Worm (Caenorhabditis elegans) whole organism, mixed stage, embryonic: ENCODE data around the gene T02C5.1.

ENCODE experiments used
- M03D4.4 ChIP-seq: sonication (generic microtip); optimal IDR thresholded peaks from 2 replicates; lab custom pipeline; 2017; ENCODE audit warnings: mild to moderate bottlenecking, missing genetic modification characterization, missing compliant biosample characterization
- bed-3 ChIP-seq: fragments of 200-800 bp; sonication (Bioruptor generic); optimal IDR thresholded peaks from 3 replicates; lab custom pipeline; 2018; ENCODE audit warnings: mild to moderate bottlenecking, missing genetic modification characterization, moderate library complexity, missing compliant biosample characterization
- blmp-1 ChIP-seq: fragments of 150-350 bp; optimal IDR thresholded peaks from 2 replicates; lab custom pipeline; 2014; ENCODE audit warnings: missing biosample characterization, missing genetic modification characterization
- ceh-39 ChIP-seq: fragments of 150-350 bp; optimal IDR thresholded peaks from 2 replicates; lab custom pipeline; 2014; ENCODE audit warnings: missing biosample characterization, missing genetic modification characterization
- ceh-43 ChIP-seq: fragments of 200-800 bp; sonication (Bioruptor generic); optimal IDR thresholded peaks from 2 replicates; lab custom pipeline; 2018; ENCODE audit warnings: mild to moderate bottlenecking, missing genetic modification characterization, moderate library complexity, missing compliant biosample characterization
- ceh-83 ChIP-seq: fragments of 200-800 bp; sonication (Bioruptor generic); optimal IDR thresholded peaks from 2 replicates; lab custom pipeline; 2018; ENCODE audit warnings: mild to moderate bottlenecking, missing genetic modification characterization, missing compliant biosample characterization
- ces-1 ChIP-seq: fragments of 150-350 bp; optimal IDR thresholded peaks from 2 replicates; lab custom pipeline; 2014; ENCODE audit warnings: missing biosample characterization, missing genetic modification reagents, missing genetic modification characterization
- cnd-1 ChIP-seq: fragments of 200-800 bp; sonication (Bioruptor generic); optimal IDR thresholded peaks from 2 replicates; lab custom pipeline; 2018; ENCODE audit warnings: mild to moderate bottlenecking, missing genetic modification characterization, missing compliant biosample characterization
- drap-1 ChIP-seq: fragments of 200-800 bp; sonication (Bioruptor generic); optimal IDR thresholded peaks from 3 replicates; lab custom pipeline; 2018; ENCODE audit warnings: mild to moderate bottlenecking, missing genetic modification characterization, missing compliant biosample characterization
- elt-1 ChIP-seq: sonication (generic microtip); optimal IDR thresholded peaks from 2 replicates; lab custom pipeline; 2017; ENCODE audit warnings: missing genetic modification characterization, mild to moderate bottlenecking, missing compliant biosample characterization, antibody characterized with exemption, moderate library complexity, borderline replicate concordance; ENCODE audit not compliant: insufficient read depth
- flh-1 ChIP-seq: fragments of 200-800 bp; sonication (Bioruptor generic); optimal IDR thresholded peaks from 2 replicates; lab custom pipeline; 2018; ENCODE audit warnings: mild to moderate bottlenecking, missing genetic modification characterization, moderate library complexity, missing compliant biosample characterization
- ham-2 ChIP-seq: fragments of 200-800 bp; sonication (Bioruptor generic); optimal IDR thresholded peaks from 2 replicates; lab custom pipeline; 2018; ENCODE audit warnings: mild to moderate bottlenecking, missing genetic modification characterization, missing compliant biosample characterization
- hlh-1 ChIP-seq: fragments of 150-350 bp; optimal IDR thresholded peaks from 2 replicates; lab custom pipeline; 2014; ENCODE audit warnings: missing biosample characterization, missing genetic modification reagents, missing genetic modification characterization
- lin-13 ChIP-seq: fragments of 150-350 bp; optimal IDR thresholded peaks from 2 replicates; lab custom pipeline; 2014; ENCODE audit warnings: missing biosample characterization, missing genetic modification characterization
- lin-32 ChIP-seq: fragments of 200-800 bp; sonication (Bioruptor generic); optimal IDR thresholded peaks from 2 replicates; lab custom pipeline; 2018; ENCODE audit warnings: mild to moderate bottlenecking, missing genetic modification characterization, missing compliant biosample characterization
- lsy-2 ChIP-seq: fragments of 150-350 bp; optimal IDR thresholded peaks from 2 replicates; lab custom pipeline; 2014; ENCODE audit warnings: missing biosample characterization, missing genetic modification characterization
- mab-5 ChIP-seq: fragments of 150-350 bp; optimal IDR thresholded peaks from 2 replicates; lab custom pipeline; 2014; ENCODE audit warnings: missing biosample characterization, missing genetic modification characterization
- mep-1 ChIP-seq: fragments of 150-350 bp; optimal IDR thresholded peaks from 2 replicates; lab custom pipeline; 2017; ENCODE audit warnings: missing biosample characterization, missing genetic modification reagents, missing genetic modification characterization, inconsistent platforms
- mls-2 ChIP-seq: sonication (generic microtip); optimal IDR thresholded peaks from 2 replicates; lab custom pipeline; 2016; ENCODE audit warnings: mild to moderate bottlenecking, missing genetic modification characterization, moderate library complexity, missing compliant biosample characterization
- nhr-12 ChIP-seq: fragments of 150-350 bp; optimal IDR thresholded peaks from 2 replicates; lab custom pipeline; 2014; ENCODE audit warnings: missing biosample characterization, missing genetic modification characterization
- nhr-2 ChIP-seq: fragments of 150-350 bp; optimal IDR thresholded peaks from 2 replicates; lab custom pipeline; 2014; ENCODE audit warnings: missing biosample characterization, missing genetic modification characterization
- nhr-237 ChIP-seq: fragments of 150-350 bp; optimal IDR thresholded peaks from 2 replicates; lab custom pipeline; 2014; ENCODE audit warnings: missing biosample characterization, missing genetic modification characterization
- nhr-28 ChIP-seq: fragments of 150-350 bp; optimal IDR thresholded peaks from 2 replicates; lab custom pipeline; 2014; ENCODE audit warnings: missing biosample characterization, missing genetic modification characterization
- pha-4 ChIP-seq: fragments of 150-350 bp; optimal IDR thresholded peaks from 2 replicates; lab custom pipeline; 2018; ENCODE audit warnings: missing biosample characterization, missing genetic modification reagents, missing genetic modification characterization
- sem-2 ChIP-seq: fragments of 200-800 bp; sonication (Bioruptor generic); optimal IDR thresholded peaks from 2 replicates; lab custom pipeline; 2018; ENCODE audit warnings: mild to moderate bottlenecking, missing genetic modification characterization, missing compliant biosample characterization
- snpc-4 ChIP-seq: fragments of 150-350 bp; optimal IDR thresholded peaks from 2 replicates; lab custom pipeline; 2014; ENCODE audit warnings: missing biosample characterization, missing genetic modification characterization
- unc-120 ChIP-seq: sonication (generic microtip); optimal IDR thresholded peaks from 2 replicates; lab custom pipeline; 2017; ENCODE audit warnings: missing genetic modification characterization, missing compliant biosample characterization; ENCODE audit not compliant: poor library complexity, severe bottlenecking
- unc-62 ChIP-seq: fragments of 150-350 bp; optimal IDR thresholded peaks from 2 replicates; lab custom pipeline; 2014; ENCODE audit warnings: missing biosample characterization, missing genetic modification reagents, missing genetic modification characterization
- zip-8 ChIP-seq: fragments of 150-350 bp; optimal IDR thresholded peaks from 2 replicates; lab custom pipeline; 2014; ENCODE audit warnings: missing biosample characterization, missing genetic modification characterization
- ztf-11 ChIP-seq: fragments of 150-350 bp; optimal IDR thresholded peaks from 2 replicates; lab custom pipeline; 2014; ENCODE audit warnings: missing biosample characterization, missing genetic modification characterization

T02C5.1 gene

DNA sequence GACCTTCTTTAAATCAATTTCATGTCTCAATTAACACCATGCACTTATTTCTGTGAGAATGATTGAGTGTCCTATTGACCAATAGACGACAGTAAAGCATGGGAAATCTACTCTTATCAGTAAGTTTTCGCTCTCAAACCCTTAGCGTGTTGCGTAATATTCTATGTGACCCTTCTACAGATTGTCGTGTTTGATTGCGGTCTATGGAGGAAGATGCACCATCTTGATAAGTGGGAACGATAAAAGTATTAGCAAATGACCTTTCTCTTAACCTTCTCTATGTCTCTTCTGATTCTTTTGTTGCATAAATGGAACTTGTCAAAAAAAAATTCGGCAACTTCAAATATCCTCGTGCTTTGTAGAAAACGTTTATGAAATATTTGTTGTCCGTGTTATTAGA, 9.2 kb downstream of the T02C5.1 start:
- peak; percentile 31 for TF ChIP-seq ham-2 (GFP tag; lab: Kevin White, UChicago)
- TF ChIP-seq bed-3 (GFP tag; lab: Kevin White, UChicago), result no peak
- TF ChIP-seq nhr-12, result no peak
- TF ChIP-seq zip-8 (tag; lab: Kevin White, UChicago), result peak; percentile 66
- TF ChIP-seq mls-2, result no peak
- no peak for TF ChIP-seq mab-5 (tag; lab: Kevin White, UChicago)
- TF ChIP-seq elt-1 (tag; lab: Kevin White, UChicago), result peak; percentile 96
- TF ChIP-seq ces-1 (GFP tag; lab: Kevin White, UChicago), result no peak
- TF ChIP-seq lsy-2 (tag; lab: Kevin White, UChicago), result no peak
- TF ChIP-seq snpc-4 (tag; lab: Kevin White, UChicago), result no peak
- no peak for TF ChIP-seq lin-32 (GFP tag; lab: Kevin White, UChicago)
- no peak for TF ChIP-seq lin-13 (tag; lab: Kevin White, UChicago)
- peak; percentile 80 for TF ChIP-seq nhr-2
- TF ChIP-seq pha-4, result no peak
- no peak for TF ChIP-seq ceh-43 (GFP tag; lab: Kevin White, UChicago)

ce11 chrX:2704768-2705486, 10.2 kb downstream of the T02C5.1 start:
- TF ChIP-seq flh-1 (GFP tag; lab: Kevin White, UChicago) (no peak), mls-2 (peak; percentile 1), nhr-2 (peak; percentile 67)

- TF ChIP-seq hlh-1 (tag; lab: Kevin White, UChicago), result no peak
- no peak for TF ChIP-seq snpc-4 (tag; lab: Kevin White, UChicago)
- TF ChIP-seq zip-8 (tag; lab: Kevin White, UChicago), result no peak
- no peak for TF ChIP-seq flh-1 (GFP tag; lab: Kevin White, UChicago)
- no peak for TF ChIP-seq ceh-83
- TF ChIP-seq drap-1 (GFP tag; lab: Kevin White, UChicago), result no peak
- peak; percentile 34 for TF ChIP-seq mls-2
- no peak for TF ChIP-seq unc-120 (tag; lab: Kevin White, UChicago)
- TF ChIP-seq lsy-2 (tag; lab: Kevin White, UChicago), result no peak
- TF ChIP-seq ceh-39 (tag; lab: Kevin White, UChicago), result no peak
- no peak for TF ChIP-seq M03D4.4 (tag; lab: Kevin White, UChicago)
- TF ChIP-seq cnd-1 (tag; lab: Kevin White, UChicago), result no peak
- TF ChIP-seq mab-5 (tag; lab: Kevin White, UChicago), result no peak
- no peak for TF ChIP-seq nhr-28 (tag; lab: Kevin White, UChicago)
- TF ChIP-seq ceh-43 (GFP tag; lab: Kevin White, UChicago), result peak; percentile 51
- no peak for TF ChIP-seq nhr-237 (tag; lab: Kevin White, UChicago)
- TF ChIP-seq nhr-2, result peak; percentile 60
- peak; percentile 5 for TF ChIP-seq ztf-11
- TF ChIP-seq, all 35 proteins: peak for 4
Measured at ce11 chrX:2705809-2706378, 11.2 kb downstream of the T02C5.1 start, which contains the start of gene igcm-3. Gene igcm-3 (minus strand): TSS chrX:2705859.

ce11 chrX:2707480-2708015, 12.8 kb downstream of the T02C5.1 start:
- no peak for TF ChIP-seq mep-1
- TF ChIP-seq lsy-2 (tag; lab: Kevin White, UChicago), result no peak
- peak; percentile 76 for TF ChIP-seq mls-2
- no peak for TF ChIP-seq ceh-83
- TF ChIP-seq lin-32 (GFP tag; lab: Kevin White, UChicago), result no peak
- no peak for TF ChIP-seq mab-5 (tag; lab: Kevin White, UChicago)
- TF ChIP-seq ceh-43 (GFP tag; lab: Kevin White, UChicago), result peak; percentile 71
- TF ChIP-seq M03D4.4 (tag; lab: Kevin White, UChicago), result no peak
- TF ChIP-seq ztf-11, result no peak
- TF ChIP-seq ces-1 (GFP tag; lab: Kevin White, UChicago), result peak; percentile 49
- TF ChIP-seq ham-2 (GFP tag; lab: Kevin White, UChicago), result peak; percentile 67
- no peak for TF ChIP-seq unc-62
- no peak for TF ChIP-seq lin-13 (tag; lab: Kevin White, UChicago)
- peak; percentile 89 for TF ChIP-seq zip-8 (tag; lab: Kevin White, UChicago)
- no peak for TF ChIP-seq nhr-2
- TF ChIP-seq blmp-1 (tag; lab: Kevin White, UChicago), result peak; percentile 47
- TF ChIP-seq hlh-1 (tag; lab: Kevin White, UChicago), result no peak
- TF ChIP-seq unc-120 (tag; lab: Kevin White, UChicago), result no peak
- TF ChIP-seq flh-1 (GFP tag; lab: Kevin White, UChicago), result no peak
- TF ChIP-seq sem-2, result no peak
- TF ChIP-seq, all 35 proteins: peak for 6
